Worm (Caenorhabditis elegans): ENCODE measurements around the gene Y46G5A.18.

Y46G5A.18 gene

DNA sequence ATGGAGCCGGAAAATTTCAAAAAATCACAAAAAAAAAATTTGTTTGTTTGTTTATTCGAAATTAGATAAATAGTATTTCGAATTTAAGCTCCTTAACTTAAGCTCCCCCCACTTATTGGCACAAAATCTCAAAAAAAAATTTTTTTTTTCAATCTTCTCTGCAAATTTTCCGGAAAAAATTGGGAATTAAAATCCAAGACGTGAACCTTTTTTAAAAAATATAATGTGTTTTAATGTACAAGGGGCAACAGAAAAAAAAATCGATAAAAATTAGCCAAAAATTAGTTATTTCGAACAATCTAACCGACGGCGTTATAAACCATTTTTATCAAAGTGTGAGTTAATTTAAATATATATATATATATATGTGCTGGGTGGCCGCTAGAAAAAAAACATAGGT lies 30.7 kb downstream of the Y46G5A.18 start, which contains the start of gene Y46G5A.14:
TSS of gene Y46G5A.14 (plus strand) at position 301 of the 400 bp plus-strand sequence.
- TF ChIP-seq hlh-8 (tag; optimal IDR thresholded peaks at IDR 0.05) (no peak), tbx-2 (tag; optimal IDR thresholded peaks at IDR 0.05) (no peak), unc-42 (tag; optimal IDR thresholded peaks at IDR 0.05) (no peak), pqm-1 (tag; optimal IDR thresholded peaks at IDR 0.05) (no peak)

DNA sequence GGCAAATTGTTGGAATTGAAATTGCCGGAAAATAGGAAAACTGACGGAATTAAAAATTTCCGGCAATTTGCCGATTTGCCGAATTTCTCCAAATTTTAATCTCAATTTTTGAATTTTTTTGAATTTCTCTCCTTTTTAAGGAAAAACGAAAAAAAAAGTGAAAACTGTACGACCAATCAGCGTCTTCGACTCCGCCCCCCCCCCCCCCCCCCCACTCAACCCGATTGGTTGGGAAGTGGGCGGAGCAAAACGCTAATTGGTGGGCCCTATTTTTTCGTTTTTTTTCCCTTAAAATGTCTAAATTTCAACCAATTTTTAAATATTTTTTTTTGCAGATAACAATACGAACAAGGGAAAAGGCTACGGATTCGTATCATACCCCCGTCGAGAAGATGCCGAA lies 35.1 kb downstream of the Y46G5A.18 start:
- TF ChIP-seq Y22D7AL.16 (tag; optimal IDR thresholded peaks at IDR 0.05) (no peak), rnt-1 (tag; optimal IDR thresholded peaks at IDR 0.05) (no peak), zip-5 (tag; optimal IDR thresholded peaks at IDR 0.05) (no peak)

DNA sequence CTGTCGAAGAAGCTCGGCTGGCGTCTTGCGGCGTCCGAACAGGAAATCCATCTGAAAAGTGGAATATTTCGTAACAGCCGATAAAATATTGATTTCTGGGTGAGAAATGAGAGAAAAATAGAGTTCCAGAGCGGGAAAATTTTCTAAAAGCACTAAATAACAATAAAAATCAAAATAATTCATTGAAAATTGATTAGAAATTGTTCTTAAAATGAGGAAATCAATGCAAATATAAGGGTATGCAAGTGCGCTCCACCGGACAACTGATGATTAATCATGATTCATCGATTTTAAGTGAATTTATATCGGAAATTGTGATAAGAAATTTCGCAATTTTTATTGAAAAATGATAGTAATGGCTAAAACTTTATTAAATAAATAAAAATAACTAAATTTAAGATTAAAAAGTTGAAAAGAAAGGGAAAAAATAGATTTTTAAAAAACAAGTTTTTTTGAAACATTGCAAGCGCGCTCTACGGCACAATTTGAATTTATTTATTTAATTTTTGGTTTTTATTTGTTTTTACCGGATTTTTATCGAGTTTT lies 36.8 kb downstream of the Y46G5A.18 start, which contains the start of the genes vps-2 and tiar-2:
TSS of gene vps-2 (minus strand) at position 51 of the 546 bp plus-strand sequence.
TSS of gene tiar-2 (plus strand) at position 520 of the 546 bp plus-strand sequence.
- TF ChIP-seq K09A11.1 (tag; optimal IDR thresholded peaks at IDR 0.05; ENCODE audit: insufficient read depth) (no peak), pat-9 (tag; optimal IDR thresholded peaks at IDR 0.05) (no peak), nfya-1 (tag; optimal IDR thresholded peaks at IDR 0.05) (no peak), elt-2 (tag; optimal IDR thresholded peaks at IDR 0.05) (peak; percentile 13), odd-2 (tag; optimal IDR thresholded peaks at IDR 0.05) (no peak), ttx-3 (tag; optimal IDR thresholded peaks at IDR 0.05) (no peak), unc-86 (tag; optimal IDR thresholded peaks at IDR 0.05) (no peak), eyg-1 (tag; optimal IDR thresholded peaks at IDR 0.05) (no peak), ceh-48 (tag; optimal IDR thresholded peaks at IDR 0.05) (peak; percentile 59), ref-2 (tag; optimal IDR thresholded peaks at IDR 0.05) (no peak), fax-1 (tag; optimal IDR thresholded peaks at IDR 0.05) (no peak), sox-2 (GFP tag; IDR thresholded peaks at IDR 0.05) (no peak), ceh-2 (tag; optimal IDR thresholded peaks at IDR 0.05) (no peak), unc-42 (tag; optimal IDR thresholded peaks at IDR 0.05) (peak; percentile 73)

DNA sequence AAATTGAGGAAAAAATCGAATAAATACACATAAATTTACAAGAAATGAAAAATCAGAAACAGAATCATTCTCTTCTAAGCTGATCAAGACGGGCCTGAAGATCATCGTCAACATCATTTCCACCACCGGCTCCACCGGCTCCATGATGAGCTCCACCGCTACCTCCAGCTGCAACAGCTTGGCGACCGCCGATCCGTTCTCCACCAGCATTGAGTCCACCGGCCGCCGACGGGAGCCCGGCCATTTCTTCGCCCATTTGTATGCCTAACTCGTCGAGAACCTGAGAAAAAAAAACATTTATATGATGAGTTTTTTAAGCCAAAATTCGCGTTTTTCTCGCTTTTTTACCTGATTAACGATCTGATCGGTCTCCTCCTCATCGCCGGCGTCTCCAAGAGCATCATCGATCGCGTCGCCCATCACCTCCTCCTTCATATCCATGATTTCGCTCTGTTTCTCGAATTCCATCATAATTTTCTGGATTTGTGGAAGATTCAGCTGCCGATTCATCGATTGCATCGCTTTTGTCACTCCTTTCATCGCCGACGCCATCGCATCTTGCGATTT lies 37.7 kb downstream of the Y46G5A.18 start:
- peak; percentile 70 for TF ChIP-seq hlh-6 (tag; optimal IDR thresholded peaks at IDR 0.05)
- TF ChIP-seq fax-1 (tag; optimal IDR thresholded peaks at IDR 0.05): no peak

DNA sequence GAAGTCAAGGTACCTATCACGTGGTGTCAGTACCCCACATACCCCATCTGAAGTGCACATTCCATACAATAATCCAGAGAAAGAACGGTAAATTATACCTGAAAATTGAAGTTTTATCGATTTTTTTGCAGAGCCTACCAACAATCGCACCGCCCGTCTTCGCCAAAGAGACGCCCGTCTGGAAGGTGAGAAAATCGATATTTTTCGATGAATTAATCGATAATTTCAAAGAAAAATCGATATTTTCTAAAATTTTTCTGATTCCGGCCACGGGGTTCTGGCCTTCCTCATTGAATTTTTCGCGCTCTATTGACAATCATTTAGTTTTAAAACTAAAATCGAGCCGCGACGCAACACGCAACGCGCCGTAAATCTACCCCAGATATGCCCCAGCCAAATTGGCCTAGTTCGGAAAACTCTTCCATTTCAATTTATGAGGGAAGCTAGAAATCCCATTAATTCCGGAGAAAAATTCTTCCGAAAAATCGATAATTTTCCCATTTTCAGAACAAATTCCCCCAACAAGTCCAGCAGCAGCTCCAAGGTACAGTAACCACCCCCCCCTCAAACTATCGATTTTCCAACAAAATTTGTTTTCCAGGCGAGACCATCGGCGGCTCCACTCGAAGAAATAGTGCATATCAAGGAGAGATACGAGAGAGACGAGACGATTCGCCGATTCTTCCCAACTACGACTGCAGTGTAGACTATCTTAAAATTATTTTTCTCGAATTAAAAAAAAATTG lies 38.4 kb downstream of the Y46G5A.18 start:
- peak; percentile 5 for TF ChIP-seq ref-2 (tag; optimal IDR thresholded peaks at IDR 0.05)
- TF ChIP-seq hlh-30 (tag; optimal IDR thresholded peaks at IDR 0.05; ENCODE audit: insufficient read depth): peak; percentile 30
- TF ChIP-seq ceh-48 (tag; optimal IDR thresholded peaks at IDR 0.05): peak; percentile 23
- TF ChIP-seq elt-4 (tag; optimal IDR thresholded peaks at IDR 0.05): no peak

DNA sequence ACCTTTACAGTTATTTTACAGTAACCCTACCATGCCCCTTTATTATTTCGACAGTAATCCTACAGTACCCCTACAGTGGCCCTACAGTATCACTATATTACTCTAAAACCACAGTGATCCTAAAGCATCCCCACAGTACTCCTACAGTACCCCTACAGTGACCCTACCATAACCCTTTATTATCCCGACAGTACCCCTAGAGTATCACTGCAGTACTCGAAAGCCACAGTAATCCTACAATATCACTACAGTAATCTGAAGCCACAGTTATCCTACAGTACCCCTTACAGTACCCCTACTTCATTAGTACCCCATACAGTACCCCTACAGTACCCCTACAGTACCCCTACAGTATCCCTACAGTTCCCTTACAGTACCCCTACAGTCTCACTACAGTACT lies 40.6 kb downstream of the Y46G5A.18 start:
- TF ChIP-seq pros-1 (tag; optimal IDR thresholded peaks at IDR 0.05) (no peak), hlh-13 (GFP tag; optimal IDR thresholded peaks at IDR 0.05) (no peak), eyg-1 (tag; optimal IDR thresholded peaks at IDR 0.05) (no peak), mec-3 (tag; optimal IDR thresholded peaks at IDR 0.05; ENCODE audit: borderline replicate concordance) (no peak), dmd-4 (tag; optimal IDR thresholded peaks at IDR 0.05; ENCODE audit: borderline replicate concordance) (no peak), hlh-6 (tag; optimal IDR thresholded peaks at IDR 0.05) (peak; percentile 67), ceh-31 (tag; optimal IDR thresholded peaks at IDR 0.05) (no peak), elt-4 (tag; optimal IDR thresholded peaks at IDR 0.05) (no peak)

Measured in whole organism, late embryonic.